Fruit fly (Drosophila melanogaster) whole organism, embryonic: ENCODE data around the gene CG15027.
A peak's percentile ranks its signal among the peaks of the same experiment; 100 is the strongest.

Experiments
- Adf1 ChIP-seq: fragments of 200-800 bp; sonication (Bioruptor generic); IDR thresholded peaks from 2 replicates; pipeline ENCODE4 v1.3.6; 2022; ENCODE audit warnings: missing biosample characterization, missing genetic modification characterization
- BEAF-32 ChIP-seq: fragments of 200-800 bp; sonication (Bioruptor generic); optimal IDR thresholded peaks from 3 replicates; lab custom pipeline; 2017; ENCODE audit warnings: missing biosample characterization, missing genetic modification characterization, mild to moderate bottlenecking, moderate library complexity, missing genetic modification reagents
- Blimp-1 ChIP-seq: fragments of 200-800 bp; sonication (Bioruptor generic); optimal IDR thresholded peaks from 3 replicates; lab custom pipeline; 2018; ENCODE audit warnings: missing biosample characterization, missing genetic modification characterization, mild to moderate bottlenecking, moderate library complexity, missing genetic modification reagents
- BtbVII ChIP-seq: fragments of 200-800 bp; sonication (Bioruptor generic); optimal IDR thresholded peaks from 3 replicates; lab custom pipeline; 2017; ENCODE audit warnings: missing biosample characterization, mild to moderate bottlenecking, missing genetic modification characterization
- CG10209 ChIP-seq: fragments of 200-800 bp; sonication (Bioruptor generic); optimal IDR thresholded peaks from 3 replicates; lab custom pipeline; 2017; ENCODE audit warnings: missing biosample characterization, mild to moderate bottlenecking, missing genetic modification characterization, missing genetic modification reagents
- CG10274 ChIP-seq: fragments of 200-800 bp; sonication (Bioruptor generic); optimal IDR thresholded peaks from 3 replicates; lab custom pipeline; 2017; ENCODE audit warnings: missing biosample characterization, mild to moderate bottlenecking, missing genetic modification characterization
- CG11398 ChIP-seq: fragments of 200-800 bp; sonication (Bioruptor generic); optimal IDR thresholded peaks from 2 replicates; lab custom pipeline; 2016; ENCODE audit warnings: missing biosample characterization, missing genetic modification characterization
- CG15479 ChIP-seq: fragments of 200-800 bp; sonication (Bioruptor generic); optimal IDR thresholded peaks from 3 replicates; lab custom pipeline; 2019; ENCODE audit warnings: missing biosample characterization, mild to moderate bottlenecking, missing genetic modification characterization, moderate library complexity
- CG1603 ChIP-seq: fragments of 200-800 bp; sonication (Bioruptor generic); optimal IDR thresholded peaks from 2 replicates; lab custom pipeline; 2019; ENCODE audit warnings: missing biosample characterization, mild to moderate bottlenecking, missing genetic modification characterization, moderate library complexity
- CG17802 ChIP-seq: fragments of 200-800 bp; sonication (Bioruptor generic); optimal IDR thresholded peaks from 2 replicates; lab custom pipeline; 2018; ENCODE audit warnings: missing biosample characterization, mild to moderate bottlenecking, missing genetic modification characterization, moderate library complexity
- CG2120 ChIP-seq: fragments of 200-800 bp; sonication (Bioruptor generic); optimal IDR thresholded peaks from 3 replicates; lab custom pipeline; 2016; ENCODE audit warnings: missing biosample characterization, missing genetic modification characterization
- CG2678 ChIP-seq: fragments of 200-800 bp; sonication (Bioruptor generic); optimal IDR thresholded peaks from 3 replicates; lab custom pipeline; 2019; ENCODE audit warnings: missing biosample characterization, mild to moderate bottlenecking, missing genetic modification characterization, moderate library complexity
- CG30403 ChIP-seq: fragments of 200-800 bp; sonication (Bioruptor generic); optimal IDR thresholded peaks from 3 replicates; lab custom pipeline; 2016; ENCODE audit warnings: missing biosample characterization, missing genetic modification characterization
- CG32532 ChIP-seq: fragments of 200-800 bp; sonication (Bioruptor generic); IDR thresholded peaks from 2 replicates; pipeline ENCODE4 v1.3.6; 2022; ENCODE audit warnings: missing biosample characterization, missing genetic modification characterization
- CG3726 ChIP-seq: fragments of 200-800 bp; sonication (Bioruptor generic); IDR thresholded peaks from 3 replicates; pipeline ENCODE4, ENCODE4 v1.3.6; 2022; ENCODE audit warnings: missing biosample characterization, missing genetic modification characterization
- CG3995 ChIP-seq: fragments of 200-800 bp; sonication (Bioruptor generic); optimal IDR thresholded peaks from 3 replicates; lab custom pipeline; 2016; ENCODE audit warnings: missing biosample characterization, missing genetic modification characterization
- CG4820 ChIP-seq: fragments of 200-800 bp; sonication (Bioruptor generic); optimal IDR thresholded peaks from 3 replicates; lab custom pipeline; 2016; ENCODE audit warnings: missing biosample characterization, missing genetic modification characterization
- CG5245 ChIP-seq: fragments of 200-800 bp; sonication (Bioruptor generic); optimal IDR thresholded peaks from 3 replicates; lab custom pipeline; 2016; ENCODE audit warnings: missing biosample characterization, missing genetic modification characterization
- CG7987 ChIP-seq: fragments of 200-800 bp; sonication (Bioruptor generic); optimal IDR thresholded peaks from 2 replicates; lab custom pipeline; 2018; ENCODE audit warnings: missing biosample characterization, mild to moderate bottlenecking, missing genetic modification characterization, moderate library complexity
- CG8281 ChIP-seq: fragments of 200-800 bp; sonication (Bioruptor generic); optimal IDR thresholded peaks from 2 replicates; lab custom pipeline; 2018; ENCODE audit warnings: missing biosample characterization, mild to moderate bottlenecking, missing genetic modification characterization, moderate library complexity
- CG9609 ChIP-seq: fragments of 200-800 bp; sonication (Bioruptor generic); optimal IDR thresholded peaks from 3 replicates; lab custom pipeline; 2016; ENCODE audit warnings: missing biosample characterization, missing genetic modification characterization
- Hmx ChIP-seq: fragments of 200-800 bp; sonication (Bioruptor generic); optimal IDR thresholded peaks from 2 replicates; lab custom pipeline; 2016; ENCODE audit warnings: missing biosample characterization, missing genetic modification characterization
- Kr ChIP-seq: fragments of 200-800 bp; sonication (Bioruptor generic); optimal IDR thresholded peaks from 2 replicates; lab custom pipeline; 2017; ENCODE audit warnings: missing biosample characterization, mild to moderate bottlenecking, missing genetic modification characterization
- NC2β ChIP-seq: fragments of 200-800 bp; sonication (Bioruptor generic); optimal IDR thresholded peaks from 2 replicates; lab custom pipeline; 2016; ENCODE audit warnings: missing biosample characterization, missing genetic modification characterization
- Ptx1 ChIP-seq: fragments of 200-800 bp; sonication (Bioruptor generic); IDR thresholded peaks from 2 replicates; pipeline ENCODE4 v1.3.6; 2022; ENCODE audit warnings: missing biosample characterization, missing genetic modification characterization
- Ravus ChIP-seq: fragments of 200-800 bp; sonication (Bioruptor generic); IDR thresholded peaks from 2 replicates; pipeline ENCODE4 v1.3.6; 2022; ENCODE audit warnings: missing biosample characterization, missing genetic modification characterization
- ap ChIP-seq: fragments of 200-800 bp; sonication (Bioruptor generic); IDR thresholded peaks from 2 replicates; pipeline ENCODE4 v1.3.6; 2022; ENCODE audit warnings: missing biosample characterization, missing genetic modification characterization
- bsh ChIP-seq, 2 experiments: fragments of 200-800 bp; sonication (Bioruptor generic); optimal IDR thresholded peaks; 2 replicates each; lab custom pipeline; 2017 to 2018; ENCODE audit warnings: mild to moderate bottlenecking in 2 of 2, missing biosample characterization in 2 of 2, missing genetic modification characterization in 2 of 2, moderate library complexity in 1 of 2
- croc ChIP-seq: fragments of 200-800 bp; sonication (Bioruptor generic); conservative IDR thresholded peaks from 3 replicates; pipeline ENCODE4 v1.3.6; 2022; ENCODE audit warnings: missing biosample characterization, missing genetic modification characterization
- dati ChIP-seq: fragments of 200-800 bp; sonication (Bioruptor generic); IDR thresholded peaks from 2 replicates; pipeline ENCODE4 v1.3.6; 2022; ENCODE audit warnings: missing biosample characterization, missing genetic modification characterization
- fd96Cb ChIP-seq: fragments of 200-800 bp; sonication (Bioruptor generic); optimal IDR thresholded peaks from 2 replicates; lab custom pipeline; 2018; ENCODE audit warnings: missing biosample characterization, mild to moderate bottlenecking, missing genetic modification characterization, moderate library complexity
- fru ChIP-seq: fragments of >200 bp; optimal IDR thresholded peaks from 2 replicates; lab custom pipeline; 2017
- gce ChIP-seq: fragments of 200-800 bp; sonication (Bioruptor generic); IDR thresholded peaks from 3 replicates; pipeline ENCODE4 v1.3.6; 2022; ENCODE audit warnings: missing biosample characterization, missing genetic modification characterization
- jing ChIP-seq: fragments of 200-800 bp; sonication (Bioruptor generic); optimal IDR thresholded peaks from 2 replicates; lab custom pipeline; 2018; ENCODE audit warnings: missing biosample characterization, mild to moderate bottlenecking, missing genetic modification characterization
- kah ChIP-seq: fragments of 200-800 bp; sonication (Bioruptor generic); optimal IDR thresholded peaks from 2 replicates; lab custom pipeline; 2018; ENCODE audit warnings: missing biosample characterization, mild to moderate bottlenecking, missing genetic modification characterization
- maf-S ChIP-seq: fragments of 200-800 bp; sonication (Bioruptor generic); optimal IDR thresholded peaks from 2 replicates; lab custom pipeline; 2016; ENCODE audit warnings: missing biosample characterization, missing genetic modification characterization
- oc ChIP-seq: fragments of 200-800 bp; sonication (Bioruptor generic); optimal IDR thresholded peaks from 2 replicates; lab custom pipeline; 2018; ENCODE audit warnings: missing biosample characterization, mild to moderate bottlenecking, missing genetic modification characterization, moderate library complexity
- peb ChIP-seq: fragments of 200-800 bp; sonication (Bioruptor generic); IDR thresholded peaks from 2 replicates; pipeline ENCODE4 v1.3.6; 2022; ENCODE audit warnings: missing biosample characterization, missing genetic modification characterization
- phol ChIP-seq: fragments of 200-800 bp; sonication (Bioruptor generic); optimal IDR thresholded peaks from 3 replicates; lab custom pipeline; 2018; ENCODE audit warnings: missing biosample characterization, mild to moderate bottlenecking, missing genetic modification characterization, moderate library complexity
- scrt ChIP-seq: fragments of 200-800 bp; sonication (Bioruptor generic); optimal IDR thresholded peaks from 2 replicates; lab custom pipeline; 2018; ENCODE audit warnings: missing biosample characterization, mild to moderate bottlenecking, missing genetic modification characterization, moderate library complexity
- slbo ChIP-seq: fragments of 200-800 bp; sonication (Bioruptor generic); IDR thresholded peaks from 2 replicates; pipeline ENCODE4 v1.3.6; 2022; ENCODE audit warnings: missing biosample characterization, missing genetic modification characterization
- sqz ChIP-seq: fragments of 200-800 bp; sonication (Bioruptor generic); optimal IDR thresholded peaks from 3 replicates; lab custom pipeline; 2018; ENCODE audit warnings: missing biosample characterization, mild to moderate bottlenecking, missing genetic modification characterization
- sr ChIP-seq: fragments of 200-800 bp; sonication (Bioruptor generic); IDR thresholded peaks from 3 replicates; pipeline ENCODE4 v1.3.6; 2022; ENCODE audit warnings: missing biosample characterization, missing genetic modification characterization
- tap ChIP-seq: fragments of 200-800 bp; optimal IDR thresholded peaks from 3 replicates; lab custom pipeline; 2019; ENCODE audit warnings: missing biosample characterization, mild to moderate bottlenecking, missing genetic modification characterization, moderate library complexity
- tna ChIP-seq: fragments of 200-800 bp; sonication (Bioruptor generic); IDR thresholded peaks from 2 replicates; pipeline ENCODE4 v1.3.6; 2022; ENCODE audit warnings: missing biosample characterization, missing genetic modification characterization; ENCODE audit not compliant: partially characterized antibody
- trh ChIP-seq: fragments of 200-800 bp; sonication (Bioruptor generic); optimal IDR thresholded peaks from 2 replicates; lab custom pipeline; 2016; ENCODE audit warnings: missing biosample characterization, missing genetic modification characterization
- tx ChIP-seq: fragments of 200-800 bp; sonication (Bioruptor generic); optimal IDR thresholded peaks from 2 replicates; lab custom pipeline; 2016; ENCODE audit warnings: missing biosample characterization, missing genetic modification characterization
- zen2 ChIP-seq: fragments of 200-800 bp; sonication (Bioruptor generic); IDR thresholded peaks from 3 replicates; pipeline ENCODE4 v1.3.6; 2022; ENCODE audit warnings: missing biosample characterization, missing genetic modification characterization; ENCODE audit not compliant: partially characterized antibody
- zfh2 ChIP-seq: fragments of 200-800 bp; sonication (Bioruptor generic); optimal IDR thresholded peaks from 2 replicates; lab custom pipeline; 2016; ENCODE audit warnings: missing biosample characterization, missing genetic modification characterization

The CG15027 gene

DNA sequence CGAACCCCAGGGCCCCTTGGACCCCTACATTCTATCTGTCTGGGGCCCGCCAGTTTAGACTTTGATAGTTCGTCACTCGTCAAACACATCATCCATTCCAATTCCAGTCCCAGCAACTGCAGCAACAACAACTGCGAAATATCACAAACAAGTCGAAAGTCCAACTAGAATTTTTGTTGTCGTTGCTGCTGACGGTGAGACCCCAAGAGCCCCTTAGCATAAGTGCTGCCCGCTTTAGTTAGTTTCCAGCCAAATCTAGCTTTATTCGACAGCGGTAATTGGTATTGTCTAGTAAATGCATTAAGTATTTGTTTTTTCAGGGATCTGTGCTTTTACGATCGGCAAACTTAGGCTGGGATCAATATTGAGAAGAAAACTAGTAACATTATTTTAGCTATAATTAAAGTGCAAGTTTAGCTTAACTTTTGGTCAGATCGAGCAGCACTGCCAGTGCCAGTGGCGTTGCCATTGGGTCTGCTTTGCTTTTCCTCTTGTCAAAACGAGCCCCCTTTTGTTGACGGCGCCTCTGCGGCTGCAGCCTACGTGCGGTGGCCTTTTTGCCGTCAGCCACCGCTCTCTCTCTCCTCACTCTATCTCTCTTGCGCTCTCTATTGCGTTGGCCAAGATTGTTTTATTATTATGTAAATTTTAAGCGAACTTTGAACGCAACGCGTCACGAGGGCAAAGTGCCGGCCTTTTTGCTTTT, 10.8 kb downstream of the CG15027 start (continued):
- TF ChIP-seq zen2 (GFP tag; lab: Robert Waterston, UW): no peak
- TF ChIP-seq peb (GFP tag; lab: Robert Waterston, UW): peak; percentile 33; the same call in 1 of the 2 replicates
- TF ChIP-seq gce (GFP tag; lab: Robert Waterston, UW): peak; percentile 51; the same call in 1 of the 3 replicates
- TF ChIP-seq fru (lab: Kevin White, UChicago): no peak
- TF ChIP-seq CG7987 (GFP tag; lab: Kevin White, UChicago): peak; percentile 77
- TF ChIP-seq Blimp-1 (GFP tag; lab: Kevin White, UChicago): peak; percentile 79
- peak; percentile 86 for TF ChIP-seq BtbVII (GFP tag; lab: Kevin White, UChicago)
- peak; percentile 64 for TF ChIP-seq trh (GFP tag; lab: Kevin White, UChicago)
- TF ChIP-seq CG15479: no peak
- TF ChIP-seq tna: no peak
- peak; percentile 72 for TF ChIP-seq tap (tag; lab: Kevin White, UChicago)
- TF ChIP-seq slbo (GFP tag; lab: Robert Waterston, UW): peak; percentile 97
- TF ChIP-seq phol (tag; lab: Kevin White, UChicago): peak; percentile 80
- TF ChIP-seq jing (GFP tag; lab: Kevin White, UChicago): peak; percentile 71
- TF ChIP-seq CG3995 (GFP tag; lab: Kevin White, UChicago): peak; percentile 52
- TF ChIP-seq CG10209: peak; percentile 90
- TF ChIP-seq sr (GFP tag; lab: Robert Waterston, UW): peak; percentile 93
- TF ChIP-seq CG9609 (GFP tag; lab: Kevin White, UChicago): peak; percentile 89
- peak; percentile 80 for TF ChIP-seq fd96Cb (tag; lab: Kevin White, UChicago)
- TF ChIP-seq scrt (GFP tag; lab: Kevin White, UChicago): peak; percentile 76
- TF ChIP-seq CG30403 (GFP tag; lab: Kevin White, UChicago): peak; percentile 95
- TF ChIP-seq Kr (GFP tag; lab: Kevin White, UChicago): no peak
- TF ChIP-seq CG17802 (tag; lab: Kevin White, UChicago): peak; percentile 52
- peak; percentile 75 for TF ChIP-seq dati (GFP tag; lab: Robert Waterston, UW)
- peak; percentile 84 for TF ChIP-seq CG5245 (GFP tag; lab: Kevin White, UChicago)
- TF ChIP-seq CG3726: peak; percentile 64; the same call in 1 of the 3 replicates
- TF ChIP-seq CG10274: peak; percentile 67
- TF ChIP-seq sqz: peak; percentile 14
- TF ChIP-seq CG8281 (tag; lab: Kevin White, UChicago): peak; percentile 57
- TF ChIP-seq kah (GFP tag; lab: Kevin White, UChicago): peak; percentile 77
- TF ChIP-seq Adf1 (GFP tag; lab: Robert Waterston, UW): peak; percentile 62
- TF ChIP-seq CG2120 (GFP tag; lab: Kevin White, UChicago): peak; percentile 97
- TF ChIP-seq zfh2 (GFP tag; lab: Kevin White, UChicago): peak; percentile 93
- peak; percentile 84 for TF ChIP-seq CG1603 (tag; lab: Kevin White, UChicago)
- peak; percentile 93 for TF ChIP-seq Ptx1
- TF ChIP-seq tx: peak; percentile 94
- peak; percentile 90 for TF ChIP-seq CG32532 (GFP tag; lab: Robert Waterston, UW)
- TF ChIP-seq CG4820 (GFP tag; lab: Kevin White, UChicago): peak; percentile 86
- peak; percentile 77 for TF ChIP-seq oc (tag; lab: Kevin White, UChicago)
- TF ChIP-seq Hmx: peak; percentile 70
- TF ChIP-seq croc: peak; percentile 74
- peak; percentile 83 to 84 for TF ChIP-seq bsh (GFP tag; optimal IDR thresholded peaks at IDR 0.05; lab: Kevin White, UChicago)
- peak; percentile 88 for TF ChIP-seq maf-S (GFP tag; lab: Kevin White, UChicago)
- TF ChIP-seq BEAF-32 (GFP tag; lab: Kevin White, UChicago): peak; percentile 11
- TF ChIP-seq CG2678 (tag; lab: Kevin White, UChicago): peak; percentile 92
- peak; percentile 92 for TF ChIP-seq NC2β (GFP tag; lab: Kevin White, UChicago)
- TF ChIP-seq ap: peak; percentile 62
- TF ChIP-seq CG11398 (GFP tag; lab: Kevin White, UChicago): peak; percentile 84
- TF ChIP-seq Ravus: peak; percentile 55
